Worm (Caenorhabditis elegans) whole organism, L4 larva: ENCODE measurements around the gene mlt-10.

ENCODE experiments used
- Y5F2A.4 ChIP-seq: fragments of 200-800 bp; sonication (Bioruptor generic); optimal IDR thresholded peaks from 2 replicates; lab custom pipeline; 2018; ENCODE audit warnings: mild to moderate bottlenecking, missing genetic modification characterization, missing compliant biosample characterization
- attf-4 ChIP-seq: sonication (generic microtip); optimal IDR thresholded peaks from 3 replicates; lab custom pipeline; 2017; ENCODE audit warnings: missing biosample characterization, missing genetic modification characterization
- ceh-62 ChIP-seq: sonication (generic microtip); optimal IDR thresholded peaks from 2 replicates; lab custom pipeline; 2017; ENCODE audit warnings: missing biosample characterization, missing genetic modification characterization
- ceh-82 ChIP-seq: sonication (generic microtip); optimal IDR thresholded peaks from 2 replicates; lab custom pipeline; 2017; ENCODE audit warnings: missing biosample characterization, missing genetic modification characterization
- dpl-1 ChIP-seq: fragments of 150-350 bp; optimal IDR thresholded peaks from 2 replicates; lab custom pipeline; 2014; ENCODE audit warnings: missing biosample characterization, missing genetic modification reagents, missing genetic modification characterization
- egl-27 ChIP-seq: sonication (generic microtip); optimal IDR thresholded peaks from 3 replicates; lab custom pipeline; 2017; ENCODE audit warnings: missing biosample characterization, missing genetic modification reagents, missing genetic modification characterization
- lsy-2 ChIP-seq, 2 experiments: fragments of 150-350 bp in 1 of 2; sonication (generic microtip) in 1 of 2; optimal IDR thresholded peaks; 2 replicates each; lab custom pipeline; 2014 to 2017; ENCODE audit warnings: missing biosample characterization in 2 of 2, missing genetic modification characterization in 2 of 2
- mep-1 ChIP-seq: fragments of 150-350 bp; sonication (generic microtip); optimal IDR thresholded peaks from 3 replicates; lab custom pipeline; 2014; ENCODE audit warnings: missing biosample characterization, missing genetic modification characterization
- nhr-237 ChIP-seq: sonication (generic microtip); optimal IDR thresholded peaks from 2 replicates; lab custom pipeline; 2017; ENCODE audit warnings: missing biosample characterization, missing genetic modification characterization
- nhr-77 ChIP-seq: fragments of 150-350 bp; optimal IDR thresholded peaks from 2 replicates; lab custom pipeline; 2014; ENCODE audit warnings: missing biosample characterization, missing genetic modification characterization

DNA sequence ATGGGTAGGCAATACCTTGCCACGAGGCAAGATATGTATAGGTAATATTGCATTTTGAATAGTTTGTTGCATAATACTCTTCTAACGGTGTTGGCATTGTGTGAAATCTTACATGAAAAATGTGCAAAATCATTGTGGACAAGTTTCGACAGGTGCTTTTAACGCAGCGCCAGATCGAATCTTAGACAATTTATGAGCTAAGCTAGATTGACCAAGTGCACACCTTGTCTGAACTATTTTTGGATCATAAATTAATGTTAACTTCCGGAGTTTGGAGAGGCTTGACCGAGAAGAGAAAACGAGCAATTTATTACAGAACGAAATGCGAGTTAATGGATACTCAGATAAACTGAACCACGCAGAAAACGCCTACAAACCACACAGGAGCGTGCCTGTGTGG is 37.3 kb upstream of the mlt-10 start, which contains the start of gene srh-105:
- TF ChIP-seq ceh-62 (no peak), ceh-82 (tag; lab: Kevin White, UChicago) (no peak), dpl-1 (GFP tag; lab: Kevin White, UChicago) (no peak), nhr-77 (no peak), mep-1 (no peak), Y5F2A.4 (no peak), egl-27 (no peak), lsy-2 (tag; optimal IDR thresholded peaks at IDR 0.05; lab: Kevin White, UChicago) (no peak), attf-4 (tag; lab: Kevin White, UChicago) (no peak), nhr-237 (tag; lab: Kevin White, UChicago) (no peak)
